Fruit fly (Drosophila melanogaster) whole organism, wandering third instar larva: ENCODE measurements around the gene CG10638.

Experiments
- CG32264 ChIP-seq: fragments of 200-800 bp; sonication (Bioruptor generic); optimal IDR thresholded peaks from 2 replicates; lab custom pipeline; 2016; ENCODE audit warnings: missing biosample characterization, missing genetic modification characterization
- CG9705 ChIP-seq: fragments of 200-800 bp; sonication (Bioruptor generic); optimal IDR thresholded peaks from 2 replicates; lab custom pipeline; 2018; ENCODE audit warnings: missing biosample characterization, mild to moderate bottlenecking, missing genetic modification characterization
- CrebA ChIP-seq: fragments of 200-800 bp; sonication (Bioruptor generic); optimal IDR thresholded peaks from 2 replicates; lab custom pipeline; 2016; ENCODE audit warnings: missing biosample characterization, mild to moderate bottlenecking, missing genetic modification characterization, borderline replicate concordance
- Dfd ChIP-seq: fragments of >200 bp; optimal IDR thresholded peaks from 2 replicates; lab custom pipeline; 2017; ENCODE audit warnings: missing biosample characterization, missing genetic modification characterization
- Dif ChIP-seq: fragments of 200-275, 200-300 bp; sonication (Bioruptor generic); optimal IDR thresholded peaks from 2 replicates; lab custom pipeline; 2018; ENCODE audit warnings: missing biosample characterization, missing genetic modification characterization; ENCODE audit not compliant: partially characterized antibody
- GATAd ChIP-seq: sonication (Bioruptor generic); optimal IDR thresholded peaks from 2 replicates; lab custom pipeline; 2016; ENCODE audit warnings: missing biosample characterization, missing genetic modification characterization
- HLH106 ChIP-seq: fragments of 200-800 bp; optimal IDR thresholded peaks from 3 replicates; lab custom pipeline; 2019; ENCODE audit warnings: missing biosample characterization, mild to moderate bottlenecking, missing genetic modification characterization, moderate library complexity
- Hnf4 ChIP-seq: fragments of 200-800 bp; sonication (Bioruptor generic); optimal IDR thresholded peaks from 2 replicates; lab custom pipeline; 2016; ENCODE audit warnings: missing biosample characterization, mild to moderate bottlenecking, missing genetic modification characterization
- Hr83 ChIP-seq: fragments of 200-300 bp; sonication (Bioruptor generic); optimal IDR thresholded peaks from 2 replicates; lab custom pipeline; 2016; ENCODE audit warnings: missing biosample characterization, mild to moderate bottlenecking, missing genetic modification characterization, moderate library complexity; ENCODE audit not compliant: poor library complexity, severe bottlenecking
- Jra ChIP-seq: sonication (Bioruptor generic); optimal IDR thresholded peaks from 2 replicates; lab custom pipeline; 2016; ENCODE audit warnings: missing biosample characterization, missing genetic modification characterization
- Mio ChIP-seq: sonication (Bioruptor generic); optimal IDR thresholded peaks from 2 replicates; lab custom pipeline; 2016; ENCODE audit warnings: missing biosample characterization, missing genetic modification characterization
- Myc ChIP-seq: fragments of >200 bp; optimal IDR thresholded peaks from 2 replicates; lab custom pipeline; 2017
- N ChIP-seq: fragments of >200 bp; optimal IDR thresholded peaks from 2 replicates; lab custom pipeline; 2018; ENCODE audit warnings: missing biosample characterization, missing external identifiers, missing genetic modification characterization
- OdsH ChIP-seq: fragments of 200-800 bp; sonication (Bioruptor generic); optimal IDR thresholded peaks from 2 replicates; lab custom pipeline; 2016; ENCODE audit warnings: missing biosample characterization, mild to moderate bottlenecking, missing genetic modification characterization
- Rel ChIP-seq, 2 experiments: fragments of 200-800 bp; sonication (Bioruptor generic) in 1 of 2; optimal IDR thresholded peaks; 2 replicates in 1 of 2; 3 replicates in 1 of 2; lab custom pipeline; 2016 to 2019; ENCODE audit warnings: mild to moderate bottlenecking in 2 of 2, missing biosample characterization in 2 of 2, missing genetic modification characterization in 2 of 2, moderate library complexity in 1 of 2
- Sp1 ChIP-seq: fragments of 200-800 bp; sonication (Bioruptor generic); optimal IDR thresholded peaks from 3 replicates; lab custom pipeline; 2019; ENCODE audit warnings: missing biosample characterization, mild to moderate bottlenecking, missing genetic modification characterization, moderate library complexity
- Vsx2 ChIP-seq: fragments of 200-300, 225-300 bp; sonication (Bioruptor generic); optimal IDR thresholded peaks from 2 replicates; lab custom pipeline; 2018; ENCODE audit warnings: missing biosample characterization, missing genetic modification characterization; ENCODE audit not compliant: partially characterized antibody
- br ChIP-seq: fragments of 200-800 bp; sonication (Bioruptor generic); optimal IDR thresholded peaks from 2 replicates; lab custom pipeline; 2016; ENCODE audit warnings: missing biosample characterization, missing genetic modification characterization
- brk ChIP-seq: fragments of 200-800 bp; sonication (Bioruptor generic); optimal IDR thresholded peaks from 2 replicates; lab custom pipeline; 2016; ENCODE audit warnings: missing biosample characterization, mild to moderate bottlenecking, missing genetic modification characterization
- dmrt93B ChIP-seq: fragments of 200-800 bp; sonication (Bioruptor generic); optimal IDR thresholded peaks from 2 replicates; lab custom pipeline; 2018; ENCODE audit warnings: missing biosample characterization, mild to moderate bottlenecking, missing genetic modification characterization
- dsf ChIP-seq: sonication (Bioruptor generic); optimal IDR thresholded peaks from 2 replicates; lab custom pipeline; 2016; ENCODE audit warnings: missing biosample characterization, missing genetic modification characterization, borderline replicate concordance
- ey ChIP-seq: fragments of 200-800 bp; sonication (Bioruptor generic); optimal IDR thresholded peaks from 2 replicates; lab custom pipeline; 2016; ENCODE audit warnings: missing biosample characterization, missing genetic modification characterization
- foxo ChIP-seq, 2 experiments: fragments of 200-800 bp; sonication (Bioruptor generic); optimal IDR thresholded peaks; 2 replicates in 1 of 2; 3 replicates in 1 of 2; lab custom pipeline; 2016 to 2017; ENCODE audit warnings: missing biosample characterization in 2 of 2, missing genetic modification characterization in 2 of 2
- fru ChIP-seq: fragments of 200-800 bp; sonication (Bioruptor generic); optimal IDR thresholded peaks from 3 replicates; lab custom pipeline; 2016; ENCODE audit warnings: missing biosample characterization, mild to moderate bottlenecking, missing genetic modification characterization
- h ChIP-seq: fragments of 200-800 bp; sonication (Bioruptor generic); optimal IDR thresholded peaks from 3 replicates; lab custom pipeline; 2016; ENCODE audit warnings: missing biosample characterization, mild to moderate bottlenecking, missing genetic modification characterization
- jim ChIP-seq: fragments of 175-275, 200-325 bp; sonication (Bioruptor generic); optimal IDR thresholded peaks from 2 replicates; lab custom pipeline; 2016; ENCODE audit warnings: missing biosample characterization, mild to moderate bottlenecking, missing genetic modification characterization
- lola ChIP-seq: fragments of >200 bp; optimal IDR thresholded peaks from 2 replicates; lab custom pipeline; 2017; ENCODE audit warnings: missing biosample characterization, missing genetic modification characterization
- pan ChIP-seq: fragments of >200 bp; optimal IDR thresholded peaks from 2 replicates; lab custom pipeline; 2017
- psq ChIP-seq: fragments of 200-800 bp; sonication (Bioruptor generic); optimal IDR thresholded peaks from 3 replicates; lab custom pipeline; 2017; ENCODE audit warnings: missing biosample characterization, mild to moderate bottlenecking, missing genetic modification characterization, moderate library complexity
- rgr ChIP-seq: fragments of 200-800 bp; sonication (Bioruptor generic); optimal IDR thresholded peaks from 3 replicates; lab custom pipeline; 2016; ENCODE audit warnings: missing biosample characterization, mild to moderate bottlenecking, missing genetic modification characterization
- sage ChIP-seq: fragments of 200-800 bp; sonication (Bioruptor generic); optimal IDR thresholded peaks from 2 replicates; lab custom pipeline; 2016; ENCODE audit warnings: missing biosample characterization, mild to moderate bottlenecking, missing genetic modification characterization
- sv ChIP-seq: fragments of 200-800 bp; sonication (Bioruptor generic); optimal IDR thresholded peaks from 3 replicates; lab custom pipeline; 2016; ENCODE audit warnings: missing biosample characterization, missing genetic modification characterization
- tai ChIP-seq: sonication (Bioruptor generic); optimal IDR thresholded peaks from 2 replicates; lab custom pipeline; 2016; ENCODE audit warnings: missing biosample characterization, missing genetic modification characterization
- usp ChIP-seq: fragments of >200 bp; optimal IDR thresholded peaks from 2 replicates; lab custom pipeline; 2017; ENCODE audit warnings: missing biosample characterization, missing genetic modification characterization
- woc ChIP-seq: sonication (Bioruptor generic); optimal IDR thresholded peaks from 2 replicates; lab custom pipeline; 2016; ENCODE audit warnings: missing biosample characterization, mild to moderate bottlenecking, missing genetic modification characterization

Gene CG10638

DNA sequence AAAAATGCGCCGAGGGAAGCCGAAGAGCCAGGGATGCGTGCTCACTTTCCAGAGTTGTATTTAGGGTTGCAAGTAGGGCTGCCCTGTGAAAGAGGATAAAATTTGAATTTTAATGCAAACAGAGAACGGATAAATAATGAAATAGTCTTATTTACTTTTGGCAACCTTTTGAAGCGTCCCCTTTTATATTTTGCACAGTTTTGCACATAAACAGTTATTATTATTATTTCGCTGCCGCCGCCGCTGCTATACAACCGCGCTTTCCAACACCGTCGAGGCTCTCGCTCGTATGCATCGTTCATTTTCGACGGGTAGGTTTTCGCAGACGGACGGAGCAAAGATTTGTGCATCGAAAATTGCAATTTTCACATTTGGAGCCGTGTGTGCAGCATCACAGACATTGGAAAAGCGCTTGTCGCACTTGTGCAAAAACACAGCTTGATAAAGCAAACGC lies 13.7 kb upstream of the CG10638 start, which contains the start of the genes sti and tral (continued):
- peak; percentile 94 for TF ChIP-seq Hnf4 (GFP tag; lab: Kevin White, UChicago)
- peak; percentile 86 for TF ChIP-seq CG9705 (GFP tag; lab: Kevin White, UChicago)
- peak; percentile 80 for TF ChIP-seq Myc (lab: Kevin White, UChicago)
- TF ChIP-seq, all 38 proteins: peak for 23

- TF ChIP-seq pan (lab: Kevin White, UChicago) (no peak), N (GFP tag; lab: Kevin White, UChicago) (no peak), Myc (lab: Kevin White, UChicago) (no peak), Dif (GFP tag; lab: Kevin White, UChicago) (no peak), CG9705 (GFP tag; lab: Kevin White, UChicago) (no peak), lola (no peak), Dfd (GFP tag; lab: Kevin White, UChicago) (no peak), rgr (no peak), Jra (GFP tag; lab: Kevin White, UChicago) (no peak), jim (GFP tag; lab: Kevin White, UChicago) (no peak), GATAd (GFP tag; lab: Kevin White, UChicago) (no peak), CrebA (GFP tag; lab: Kevin White, UChicago) (no peak), HLH106 (tag; lab: Kevin White, UChicago) (no peak), Hnf4 (GFP tag; lab: Kevin White, UChicago) (no peak), CG32264 (GFP tag; lab: Kevin White, UChicago) (no peak), br (GFP tag; lab: Kevin White, UChicago) (no peak), h (GFP tag; lab: Kevin White, UChicago) (no peak)
These were observed 6.5 kb upstream of the CG10638 start, which contains the start of gene CG10654 for dm6 chr3L:12507571-12507970. CG10654 (minus strand) TSS chr3L:12507840.

dm6 chr3L:12506963-12507552 lies 5.9 kb upstream of the CG10638 start:
- TF ChIP-seq h (GFP tag; lab: Kevin White, UChicago), result peak; percentile 75
- TF ChIP-seq Vsx2 (GFP tag; lab: Kevin White, UChicago), result no peak

DNA sequence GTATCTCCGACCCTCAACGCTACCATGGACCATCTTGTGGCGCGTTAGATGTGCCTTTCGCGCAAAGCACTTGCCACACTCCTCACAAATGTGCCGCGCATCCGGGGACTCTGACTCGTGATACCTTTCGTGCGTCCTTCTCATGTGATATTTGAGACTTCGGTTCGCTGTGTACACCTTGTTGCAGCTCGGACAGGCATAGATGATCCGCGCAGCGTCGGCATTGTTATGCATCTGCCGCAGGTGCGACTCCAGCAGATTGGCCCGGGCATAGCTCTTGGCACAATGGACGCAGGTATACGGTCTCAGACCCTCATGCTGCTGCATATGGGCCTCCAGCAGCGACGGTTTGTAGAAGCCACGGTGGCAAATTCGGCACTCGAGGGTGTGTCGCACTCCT lies 4.9 kb upstream of the CG10638 start:
- TF ChIP-seq tai (no peak), sv (GFP tag; lab: Kevin White, UChicago) (no peak), CrebA (GFP tag; lab: Kevin White, UChicago) (no peak), sage (GFP tag; lab: Kevin White, UChicago) (no peak), GATAd (GFP tag; lab: Kevin White, UChicago) (no peak), woc (GFP tag; lab: Kevin White, UChicago) (no peak), CG9705 (GFP tag; lab: Kevin White, UChicago) (no peak)

DNA sequence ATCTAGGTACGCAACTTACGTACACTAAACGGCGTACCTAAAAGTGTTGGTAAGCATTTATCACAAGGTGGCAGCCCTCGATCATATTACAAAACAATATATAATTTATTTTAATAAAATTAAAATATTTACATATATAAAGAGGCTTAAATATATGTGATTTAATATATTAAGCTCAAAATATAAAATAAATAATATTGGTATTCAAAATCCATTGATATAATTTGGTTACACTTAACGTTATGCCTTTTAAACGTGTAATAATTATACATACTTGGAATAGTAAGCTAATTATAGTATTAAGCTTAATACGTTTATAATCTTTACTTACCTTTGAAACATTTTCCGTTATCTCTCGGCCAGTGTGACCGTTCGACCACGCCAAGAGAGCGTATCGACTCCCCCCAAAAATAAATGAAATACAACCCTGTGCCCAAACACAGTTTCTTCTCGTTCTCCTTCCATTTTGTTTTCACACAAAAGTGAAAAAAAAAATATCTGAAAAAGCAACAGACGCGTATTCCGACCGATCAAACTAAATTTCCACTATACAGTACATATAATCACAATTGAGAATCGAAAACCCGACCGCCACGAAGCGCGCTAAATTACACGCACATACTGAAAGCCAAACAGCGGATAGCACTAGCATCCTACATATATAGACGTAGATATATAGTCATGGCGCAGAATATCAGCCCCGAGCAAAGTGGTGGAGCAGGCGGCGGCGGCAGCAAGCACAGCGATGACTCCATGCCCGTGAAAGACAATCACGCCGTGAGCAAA lies 2.9 kb upstream of the CG10638 start, which contains the start of the genes CG10646 and vih:
CG10646 (minus strand) TSS at position 30 of the 786 bp plus-strand sequence.
vih (plus strand) TSS at position 428 of the 786 bp plus-strand sequence.
- TF ChIP-seq brk, result no peak
- no peak for TF ChIP-seq jim (GFP tag; lab: Kevin White, UChicago)
- TF ChIP-seq ey, result peak; percentile 12
- TF ChIP-seq CG9705 (GFP tag; lab: Kevin White, UChicago), result peak; percentile 40
- peak; percentile 47 for TF ChIP-seq Hr83 (GFP tag; lab: Kevin White, UChicago)
- peak; percentile 59 for TF ChIP-seq h (GFP tag; lab: Kevin White, UChicago)
- TF ChIP-seq Dfd (GFP tag; lab: Kevin White, UChicago), result no peak
- TF ChIP-seq foxo (GFP tag; optimal IDR thresholded peaks at IDR 0.05; lab: Kevin White, UChicago), result peak in 1 of 2 experiments; percentile 66
- TF ChIP-seq woc (GFP tag; lab: Kevin White, UChicago), result no peak
- peak; percentile 47 for TF ChIP-seq Myc (lab: Kevin White, UChicago)
- no peak for TF ChIP-seq sage (GFP tag; lab: Kevin White, UChicago)
- TF ChIP-seq N (GFP tag; lab: Kevin White, UChicago), result no peak
- TF ChIP-seq HLH106 (tag; lab: Kevin White, UChicago), result peak; percentile 45
- no peak for TF ChIP-seq Rel (GFP tag; optimal IDR thresholded peaks at IDR 0.05; lab: Kevin White, UChicago)
- peak; percentile 43 for TF ChIP-seq Rel (tag; optimal IDR thresholded peaks at IDR 0.05; lab: Kevin White, UChicago)
- peak; percentile 24 for TF ChIP-seq dsf
- peak; percentile 67 for TF ChIP-seq psq (GFP tag; lab: Kevin White, UChicago)
- peak; percentile 50 for TF ChIP-seq fru
- no peak for TF ChIP-seq Mio (GFP tag; lab: Kevin White, UChicago)
- peak; percentile 60 for TF ChIP-seq rgr
- TF ChIP-seq Vsx2 (GFP tag; lab: Kevin White, UChicago), result no peak
- peak; percentile 54 for TF ChIP-seq Sp1 (GFP tag; lab: Kevin White, UChicago)
- TF ChIP-seq tai, result no peak
- TF ChIP-seq OdsH (GFP tag; lab: Kevin White, UChicago), result peak; percentile 37
- no peak for TF ChIP-seq dmrt93B (GFP tag; lab: Kevin White, UChicago)
- no peak for TF ChIP-seq usp
- peak; percentile 11 for TF ChIP-seq br (GFP tag; lab: Kevin White, UChicago)
- no peak for TF ChIP-seq CG32264 (GFP tag; lab: Kevin White, UChicago)
- TF ChIP-seq pan (lab: Kevin White, UChicago), result no peak
